Fruit fly (Drosophila melanogaster) whole organism, pupa: Measurements from ENCODE around the gene cindr.

Experiments used
- CG10348 ChIP-seq: fragments of 200-800 bp; sonication (Bioruptor generic); IDR thresholded peaks from 2 replicates; pipeline ENCODE4 v1.3.6; 2022; ENCODE audit warnings: missing biosample characterization, missing genetic modification characterization
- CG12605 ChIP-seq: fragments of 200-800 bp; sonication (Bioruptor generic); IDR thresholded peaks from 2 replicates; pipeline ENCODE4 v1.3.6; 2022; ENCODE audit warnings: missing biosample characterization, missing genetic modification characterization
- CG13204 ChIP-seq: fragments of 200-800 bp; sonication (Bioruptor generic); optimal IDR thresholded peaks from 2 replicates; lab custom pipeline; 2018; ENCODE audit warnings: missing biosample characterization, mild to moderate bottlenecking, missing genetic modification characterization, moderate library complexity
- CG14655 ChIP-seq: fragments of 200-800 bp; sonication (Bioruptor generic); optimal IDR thresholded peaks from 3 replicates; lab custom pipeline; 2017; ENCODE audit warnings: mild to moderate bottlenecking, missing biosample characterization, missing genetic modification reagents, missing genetic modification characterization
- CG15710 ChIP-seq: fragments of 200-800 bp; sonication (Bioruptor generic); optimal IDR thresholded peaks from 2 replicates; lab custom pipeline; 2018; ENCODE audit warnings: missing biosample characterization, mild to moderate bottlenecking, missing genetic modification characterization, moderate library complexity
- CG17806 ChIP-seq: fragments of 200-800 bp; sonication (Bioruptor generic); optimal IDR thresholded peaks from 2 replicates; lab custom pipeline; 2018; ENCODE audit warnings: missing biosample characterization, mild to moderate bottlenecking, missing genetic modification characterization, moderate library complexity
- CG32121 ChIP-seq: fragments of 200-800 bp; sonication (Bioruptor generic); IDR thresholded peaks from 2 replicates; pipeline ENCODE4 v1.3.6; 2022; ENCODE audit warnings: missing biosample characterization, missing genetic modification characterization
- CG34367 ChIP-seq: fragments of 200-800 bp; sonication (Bioruptor generic); optimal IDR thresholded peaks from 2 replicates; lab custom pipeline; 2018; ENCODE audit warnings: missing biosample characterization, mild to moderate bottlenecking, missing genetic modification characterization
- CG4496 ChIP-seq: fragments of 200-800 bp; sonication (Bioruptor generic); IDR thresholded peaks from 3 replicates; pipeline ENCODE4 v1.3.6; 2022; ENCODE audit warnings: missing biosample characterization, missing genetic modification characterization
- CG8159 ChIP-seq: fragments of 200-800 bp; sonication (Bioruptor generic); optimal IDR thresholded peaks from 3 replicates; lab custom pipeline; 2018; ENCODE audit warnings: missing biosample characterization, mild to moderate bottlenecking, missing genetic modification characterization, moderate library complexity
- CG8301 ChIP-seq: fragments of 200-800 bp; sonication (Bioruptor generic); optimal IDR thresholded peaks from 2 replicates; lab custom pipeline; 2018; ENCODE audit warnings: missing biosample characterization, mild to moderate bottlenecking, missing genetic modification characterization
- CG9948 ChIP-seq: fragments of 200-800 bp; sonication (Bioruptor generic); optimal IDR thresholded peaks from 2 replicates; lab custom pipeline; 2018; ENCODE audit warnings: missing biosample characterization, mild to moderate bottlenecking, missing genetic modification characterization, moderate library complexity
- D1 ChIP-seq: fragments of 200-800 bp; sonication (Bioruptor generic); optimal IDR thresholded peaks from 2 replicates; lab custom pipeline; 2018; ENCODE audit warnings: missing biosample characterization, mild to moderate bottlenecking, missing genetic modification characterization, moderate library complexity
- EcR ChIP-seq: fragments of 200-800 bp; sonication (Bioruptor generic); optimal IDR thresholded peaks from 3 replicates; lab custom pipeline; 2019; ENCODE audit warnings: missing biosample characterization, missing genetic modification characterization, mild to moderate bottlenecking, moderate library complexity, missing genetic modification reagents
- Ets98B ChIP-seq: fragments of 200-800 bp; sonication (Bioruptor generic); IDR thresholded peaks from 2 replicates; pipeline ENCODE4 v1.3.6; 2022; ENCODE audit warnings: missing biosample characterization, missing genetic modification characterization
- Pif1A ChIP-seq: fragments of 200-800 bp; sonication (Bioruptor generic); optimal IDR thresholded peaks from 3 replicates; lab custom pipeline; 2016; ENCODE audit warnings: missing biosample characterization, missing genetic modification characterization
- Pif1B ChIP-seq: fragments of 200-800 bp; sonication (Bioruptor generic); optimal IDR thresholded peaks from 3 replicates; lab custom pipeline; 2016; ENCODE audit warnings: missing biosample characterization, missing genetic modification characterization
- Snoo ChIP-seq: fragments of 200-800 bp; sonication (Bioruptor generic); optimal IDR thresholded peaks from 3 replicates; lab custom pipeline; 2017; ENCODE audit warnings: missing biosample characterization, mild to moderate bottlenecking, missing genetic modification characterization, inconsistent platforms
- fd96Ca ChIP-seq: fragments of 200-800 bp; sonication (Bioruptor generic); IDR thresholded peaks from 3 replicates; pipeline ENCODE4 v1.3.6; 2022; ENCODE audit warnings: missing biosample characterization, missing genetic modification characterization
- gl ChIP-seq: fragments of 200-800 bp; sonication (Bioruptor generic); optimal IDR thresholded peaks from 2 replicates; lab custom pipeline; 2018; ENCODE audit warnings: missing biosample characterization, mild to moderate bottlenecking, missing genetic modification characterization
- rn ChIP-seq: fragments of 200-800 bp; sonication (Bioruptor generic); IDR thresholded peaks from 2 replicates; pipeline ENCODE4 v1.3.6; 2022; ENCODE audit warnings: missing biosample characterization, missing genetic modification characterization

Gene cindr

DNA sequence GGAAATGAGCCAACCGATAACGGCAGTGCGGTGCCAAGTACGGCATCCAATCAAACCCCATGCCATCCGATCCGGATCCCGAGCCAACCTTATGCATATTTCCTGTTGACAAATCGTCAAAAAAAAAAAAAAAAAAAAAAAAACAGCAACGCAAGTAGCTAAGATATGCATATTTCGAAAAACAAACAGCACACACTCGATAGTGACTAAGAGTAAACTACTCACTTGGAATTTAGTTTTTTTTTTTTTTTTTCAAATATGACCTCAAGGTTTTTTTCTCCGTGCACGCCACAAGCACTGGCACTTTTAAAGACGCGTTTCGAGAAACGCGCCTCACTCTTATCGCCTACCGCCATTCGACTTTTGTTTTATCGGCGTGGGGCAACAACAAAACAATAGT, 33.2 kb upstream of the cindr start:
- TF ChIP-seq CG32121 (GFP tag; lab: Robert Waterston, UW) (no peak), CG15710 (peak; percentile 29), Snoo (tag; lab: Kevin White, UChicago) (no peak), CG8301 (tag; lab: Kevin White, UChicago) (no peak), Ets98B (GFP tag; lab: Robert Waterston, UW) (no peak), CG4496 (GFP tag; lab: Robert Waterston, UW) (no peak), CG14655 (GFP tag; lab: Kevin White, UChicago) (no peak), gl (tag; lab: Kevin White, UChicago) (no peak), rn (no peak), CG8159 (tag; lab: Kevin White, UChicago) (no peak), Pif1A (peak; percentile 16), CG17806 (tag; lab: Kevin White, UChicago) (peak; percentile 5), CG13204 (no peak), EcR (no peak), D1 (tag; lab: Kevin White, UChicago) (no peak), fd96Ca (GFP tag; lab: Robert Waterston, UW) (peak; percentile 47; the same call in 1 of the 3 replicates), CG9948 (tag; lab: Kevin White, UChicago) (no peak), CG10348 (no peak), CG12605 (GFP tag; lab: Robert Waterston, UW) (no peak), Pif1B (no peak), CG34367 (tag; lab: Kevin White, UChicago) (no peak)

dm6 chr3R:30775933-30776332, 32.5 kb upstream of the cindr start:
- no peak for TF ChIP-seq D1 (tag; lab: Kevin White, UChicago)
- no peak for TF ChIP-seq CG15710
- no peak for TF ChIP-seq CG10348
- no peak for TF ChIP-seq CG14655 (GFP tag; lab: Kevin White, UChicago)
- TF ChIP-seq CG8301 (tag; lab: Kevin White, UChicago) = no peak
- no peak for TF ChIP-seq CG4496 (GFP tag; lab: Robert Waterston, UW)
- no peak for TF ChIP-seq CG34367 (tag; lab: Kevin White, UChicago)

dm6 chr3R:30779257-30779656, 29.2 kb upstream of the cindr start:
- no peak for TF ChIP-seq CG32121 (GFP tag; lab: Robert Waterston, UW)
- TF ChIP-seq Pif1B = no peak
- TF ChIP-seq CG17806 (tag; lab: Kevin White, UChicago) = no peak
- TF ChIP-seq EcR = peak; percentile 41
- TF ChIP-seq CG14655 (GFP tag; lab: Kevin White, UChicago) = no peak

- no peak for TF ChIP-seq gl (tag; lab: Kevin White, UChicago)
- no peak for TF ChIP-seq CG34367 (tag; lab: Kevin White, UChicago)
- TF ChIP-seq CG12605 (GFP tag; lab: Robert Waterston, UW) = no peak
- TF ChIP-seq CG13204 = no peak
- no peak for TF ChIP-seq rn
- no peak for TF ChIP-seq Snoo (tag; lab: Kevin White, UChicago)
- TF ChIP-seq CG8301 (tag; lab: Kevin White, UChicago) = no peak
- TF ChIP-seq Ets98B (GFP tag; lab: Robert Waterston, UW) = no peak
- no peak for TF ChIP-seq CG15710
- TF ChIP-seq CG14655 (GFP tag; lab: Kevin White, UChicago) = no peak
- TF ChIP-seq CG8159 (tag; lab: Kevin White, UChicago) = no peak
- TF ChIP-seq D1 (tag; lab: Kevin White, UChicago) = no peak
- TF ChIP-seq CG10348 = no peak
- no peak for TF ChIP-seq CG4496 (GFP tag; lab: Robert Waterston, UW)
- TF ChIP-seq EcR = no peak
- no peak for TF ChIP-seq Pif1A
- no peak for TF ChIP-seq CG32121 (GFP tag; lab: Robert Waterston, UW)
- TF ChIP-seq fd96Ca (GFP tag; lab: Robert Waterston, UW) = no peak
- no peak for TF ChIP-seq CG9948 (tag; lab: Kevin White, UChicago)
- TF ChIP-seq CG17806 (tag; lab: Kevin White, UChicago) = no peak
These were observed 28.0 kb upstream of the cindr start for dm6 chr3R:30780451-30780850.

DNA sequence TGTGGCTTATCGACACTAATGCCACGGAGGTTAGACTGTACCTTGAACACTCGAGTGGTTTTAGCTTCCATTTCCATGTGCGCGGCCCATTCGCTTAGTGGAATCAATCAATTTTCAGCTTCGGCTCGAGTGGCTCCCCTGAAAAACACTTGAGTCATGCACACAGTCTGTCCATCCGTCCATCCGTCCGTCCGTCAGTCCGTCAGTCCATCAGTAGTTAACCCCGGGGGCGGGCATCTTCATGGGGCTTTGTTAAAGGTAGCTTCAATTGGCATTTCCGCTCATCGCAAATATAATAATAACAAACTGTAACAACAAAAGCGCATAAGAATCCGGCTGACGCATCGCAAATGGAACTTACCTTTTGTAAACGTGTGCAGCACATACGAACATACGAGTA, 27.3 kb upstream of the cindr start:
- TF ChIP-seq CG13204 (no peak), CG12605 (GFP tag; lab: Robert Waterston, UW) (no peak), CG8159 (tag; lab: Kevin White, UChicago) (no peak), CG9948 (tag; lab: Kevin White, UChicago) (no peak), fd96Ca (GFP tag; lab: Robert Waterston, UW) (no peak)

dm6 chr3R:30781661-30782120, 26.7 kb upstream of the cindr start:
- peak; percentile 95 for TF ChIP-seq CG12605 (GFP tag; lab: Robert Waterston, UW)
- TF ChIP-seq Pif1A = peak; percentile 93
- peak; percentile 70 for TF ChIP-seq CG10348
- TF ChIP-seq CG17806 (tag; lab: Kevin White, UChicago) = peak; percentile 94
- peak; percentile 76 for TF ChIP-seq D1 (tag; lab: Kevin White, UChicago)
- TF ChIP-seq Ets98B (GFP tag; lab: Robert Waterston, UW) = peak; percentile 97
- peak; percentile 89 for TF ChIP-seq EcR
- TF ChIP-seq CG15710 = peak; percentile 95
- peak; percentile 75 for TF ChIP-seq Snoo (tag; lab: Kevin White, UChicago)
- peak; percentile 96 for TF ChIP-seq CG32121 (GFP tag; lab: Robert Waterston, UW)
- peak; percentile 93 for TF ChIP-seq Pif1B
- TF ChIP-seq CG9948 (tag; lab: Kevin White, UChicago) = peak; percentile 93
- peak; percentile 97 for TF ChIP-seq CG4496 (GFP tag; lab: Robert Waterston, UW)
- TF ChIP-seq gl (tag; lab: Kevin White, UChicago) = peak; percentile 81
- TF ChIP-seq CG14655 (GFP tag; lab: Kevin White, UChicago) = peak; percentile 95
- TF ChIP-seq CG8301 (tag; lab: Kevin White, UChicago) = peak; percentile 95
- TF ChIP-seq CG34367 (tag; lab: Kevin White, UChicago) = peak; percentile 94
- peak; percentile 89 for TF ChIP-seq CG13204
- TF ChIP-seq CG8159 (tag; lab: Kevin White, UChicago) = peak; percentile 95
- TF ChIP-seq rn = peak; percentile 88
- TF ChIP-seq fd96Ca (GFP tag; lab: Robert Waterston, UW) = peak; percentile 97
- TF ChIP-seq, all 21 proteins: peak for 21
